Fruit fly (Drosophila melanogaster) whole organism, embryonic: ENCODE data around the gene CG45081.

Experiments
- Adf1 ChIP-seq: fragments of 200-800 bp; sonication (Bioruptor generic); IDR thresholded peaks from 2 replicates; pipeline ENCODE4 v1.3.6; 2022; ENCODE audit warnings: missing biosample characterization, missing genetic modification characterization
- Aef1 ChIP-seq: fragments of 200-800 bp; sonication (Bioruptor generic); IDR thresholded peaks from 3 replicates; pipeline ENCODE4 v1.3.6; 2022; ENCODE audit warnings: missing biosample characterization, missing genetic modification characterization
- Atf3 ChIP-seq: fragments of 200-800 bp; sonication (Bioruptor generic); optimal IDR thresholded peaks from 3 replicates; lab custom pipeline; 2016; ENCODE audit warnings: missing biosample characterization, missing genetic modification characterization
- CG10267 ChIP-seq: fragments of 200-800 bp; sonication (Bioruptor generic); optimal IDR thresholded peaks from 2 replicates; lab custom pipeline; 2018; ENCODE audit warnings: missing biosample characterization, mild to moderate bottlenecking, missing genetic modification characterization, moderate library complexity
- CG10462 ChIP-seq: fragments of 200-800 bp; sonication (Bioruptor generic); optimal IDR thresholded peaks from 2 replicates; lab custom pipeline; 2016; ENCODE audit warnings: missing biosample characterization, missing genetic modification characterization
- CG10654 ChIP-seq: fragments of 200-800 bp; sonication (Bioruptor generic); optimal IDR thresholded peaks from 2 replicates; lab custom pipeline; 2016; ENCODE audit warnings: missing biosample characterization, missing genetic modification characterization
- CG11093 ChIP-seq: fragments of 200-800 bp; sonication (Bioruptor generic); IDR thresholded peaks from 3 replicates; pipeline ENCODE4 v1.3.6; 2022; ENCODE audit warnings: missing biosample characterization, missing genetic modification characterization
- CG11247 ChIP-seq: fragments of 200-800 bp; sonication (Bioruptor generic); IDR thresholded peaks from 2 replicates; pipeline ENCODE4 v1.3.6; 2022; ENCODE audit warnings: missing biosample characterization, missing genetic modification characterization
- CG11398 ChIP-seq: fragments of 200-800 bp; sonication (Bioruptor generic); optimal IDR thresholded peaks from 2 replicates; lab custom pipeline; 2016; ENCODE audit warnings: missing biosample characterization, missing genetic modification characterization
- CG12744 ChIP-seq: fragments of 200-800 bp; sonication (Bioruptor generic); optimal IDR thresholded peaks from 2 replicates; lab custom pipeline; 2016; ENCODE audit warnings: missing biosample characterization, missing genetic modification characterization
- CG12769 ChIP-seq: fragments of 200-800 bp; sonication (Bioruptor generic); optimal IDR thresholded peaks from 2 replicates; lab custom pipeline; 2019; ENCODE audit warnings: missing biosample characterization, mild to moderate bottlenecking, missing genetic modification characterization, moderate library complexity
- CG13775 ChIP-seq: fragments of 200-800 bp; sonication (Bioruptor generic); optimal IDR thresholded peaks from 3 replicates; lab custom pipeline; 2017; ENCODE audit warnings: missing biosample characterization, mild to moderate bottlenecking, missing genetic modification characterization
- CG14860 ChIP-seq: fragments of 200-800 bp; sonication (Bioruptor generic); IDR thresholded peaks from 3 replicates; pipeline ENCODE4 v1.3.6; 2022; ENCODE audit warnings: missing biosample characterization, missing genetic modification characterization; ENCODE audit not compliant: partially characterized antibody
- CG17359 ChIP-seq: fragments of 200-800 bp; sonication (Bioruptor generic); optimal IDR thresholded peaks from 3 replicates; lab custom pipeline; 2018; ENCODE audit warnings: missing biosample characterization, mild to moderate bottlenecking, missing genetic modification characterization, moderate library complexity
- CG3847 ChIP-seq: fragments of 200-800 bp; sonication (Bioruptor generic); IDR thresholded peaks from 2 replicates; pipeline ENCODE4 v1.3.6; 2022; ENCODE audit warnings: missing biosample characterization, missing genetic modification characterization
- CG4360 ChIP-seq: fragments of 200-800 bp; sonication (Bioruptor generic); IDR thresholded peaks from 2 replicates; pipeline ENCODE4 v1.3.6; 2022; ENCODE audit warnings: missing biosample characterization, missing genetic modification characterization
- CG5245 ChIP-seq: fragments of 200-800 bp; sonication (Bioruptor generic); optimal IDR thresholded peaks from 3 replicates; lab custom pipeline; 2016; ENCODE audit warnings: missing biosample characterization, missing genetic modification characterization
- CG6683 ChIP-seq: fragments of 200-800 bp; sonication (Bioruptor generic); optimal IDR thresholded peaks from 2 replicates; lab custom pipeline; 2017; ENCODE audit warnings: missing biosample characterization, mild to moderate bottlenecking, missing genetic modification characterization, missing genetic modification reagents
- CG6765 ChIP-seq: fragments of 200-800 bp; sonication (Bioruptor generic); optimal IDR thresholded peaks from 3 replicates; lab custom pipeline; 2017; ENCODE audit warnings: missing biosample characterization, mild to moderate bottlenecking, missing genetic modification characterization
- CG8924 ChIP-seq: fragments of 200-800 bp; optimal IDR thresholded peaks from 3 replicates; lab custom pipeline; 2019; ENCODE audit warnings: missing biosample characterization, mild to moderate bottlenecking, missing genetic modification characterization, moderate library complexity
- CG9727 ChIP-seq: fragments of 200-800 bp; sonication (Bioruptor generic); optimal IDR thresholded peaks from 3 replicates; lab custom pipeline; 2017; ENCODE audit warnings: missing biosample characterization, mild to moderate bottlenecking, missing genetic modification characterization
- Camta ChIP-seq: fragments of 200-800 bp; sonication (Bioruptor generic); optimal IDR thresholded peaks from 2 replicates; lab custom pipeline; 2016; ENCODE audit warnings: missing biosample characterization, missing genetic modification characterization
- D19A ChIP-seq: fragments of 200-800 bp; optimal IDR thresholded peaks from 3 replicates; lab custom pipeline; 2019; ENCODE audit warnings: missing biosample characterization, mild to moderate bottlenecking, missing genetic modification characterization, moderate library complexity
- D19B ChIP-seq: fragments of 200-800 bp; sonication (Bioruptor generic); optimal IDR thresholded peaks from 2 replicates; lab custom pipeline; 2017; ENCODE audit warnings: missing biosample characterization, mild to moderate bottlenecking, missing genetic modification characterization
- H15 ChIP-seq: fragments of 200-800 bp; sonication (Bioruptor generic); IDR thresholded peaks from 3 replicates; pipeline ENCODE4 v1.3.6; 2022; ENCODE audit warnings: missing biosample characterization, missing genetic modification characterization
- HHEX ChIP-seq: fragments of 200-800 bp; sonication (Bioruptor generic); optimal IDR thresholded peaks from 3 replicates; lab custom pipeline; 2017; ENCODE audit warnings: missing biosample characterization, mild to moderate bottlenecking, missing genetic modification characterization, missing genetic modification reagents
- Hand ChIP-seq: fragments of 200-800 bp; sonication (Bioruptor generic); optimal IDR thresholded peaks from 2 replicates; lab custom pipeline; 2017; ENCODE audit warnings: mild to moderate bottlenecking, missing biosample characterization, missing genetic modification reagents, missing genetic modification characterization
- Hey ChIP-seq: fragments of 200-800 bp; sonication (Bioruptor generic); optimal IDR thresholded peaks from 3 replicates; lab custom pipeline; 2018; ENCODE audit warnings: missing biosample characterization, mild to moderate bottlenecking, missing genetic modification characterization
- Hmr ChIP-seq: fragments of 200-800 bp; sonication (Bioruptor generic); optimal IDR thresholded peaks from 3 replicates; lab custom pipeline; 2017; ENCODE audit warnings: mild to moderate bottlenecking, missing biosample characterization, missing genetic modification reagents, missing genetic modification characterization
- Max ChIP-seq: fragments of 200-800 bp; sonication (Bioruptor generic); optimal IDR thresholded peaks from 2 replicates; lab custom pipeline; 2016; ENCODE audit warnings: missing biosample characterization, mild to moderate bottlenecking, missing genetic modification characterization
- Pdp1 ChIP-seq, 2 experiments: fragments of 200-800 bp; sonication (Bioruptor generic); optimal IDR thresholded peaks; 3 replicates each; lab custom pipeline; 2016; ENCODE audit warnings: missing biosample characterization in 2 of 2, missing genetic modification characterization in 2 of 2, mild to moderate bottlenecking in 1 of 2, moderate library complexity in 1 of 2
- cas ChIP-seq: fragments of 200-800 bp; sonication (Bioruptor generic); IDR thresholded peaks from 2 replicates; pipeline ENCODE4 v1.3.6; 2022; ENCODE audit warnings: missing biosample characterization, missing genetic modification characterization
- dati ChIP-seq: fragments of 200-800 bp; sonication (Bioruptor generic); IDR thresholded peaks from 2 replicates; pipeline ENCODE4 v1.3.6; 2022; ENCODE audit warnings: missing biosample characterization, missing genetic modification characterization
- dmrt99B ChIP-seq: fragments of 200-800 bp; sonication (Bioruptor generic); optimal IDR thresholded peaks from 2 replicates; lab custom pipeline; 2018; ENCODE audit warnings: missing biosample characterization, mild to moderate bottlenecking, missing genetic modification characterization, moderate library complexity
- eve ChIP-seq, 2 experiments: fragments of >200 bp; optimal IDR thresholded peaks; 2 replicates each; lab custom pipeline; 2017; ENCODE audit warnings: missing biosample characterization in 2 of 2, missing genetic modification characterization in 2 of 2
- eyg ChIP-seq: fragments of 200-800 bp; sonication (Bioruptor generic); optimal IDR thresholded peaks from 3 replicates; lab custom pipeline; 2016; ENCODE audit warnings: missing biosample characterization, missing genetic modification characterization
- fd102C ChIP-seq: fragments of 200-800 bp; sonication (Bioruptor generic); optimal IDR thresholded peaks from 2 replicates; lab custom pipeline; 2018; ENCODE audit warnings: missing biosample characterization, mild to moderate bottlenecking, missing genetic modification characterization, moderate library complexity
- fd3F ChIP-seq: fragments of 200-800 bp; sonication (Bioruptor generic); optimal IDR thresholded peaks from 2 replicates; lab custom pipeline; 2018; ENCODE audit warnings: missing biosample characterization, mild to moderate bottlenecking, missing genetic modification characterization, moderate library complexity
- fd64A ChIP-seq: fragments of 200-800 bp; sonication (Bioruptor generic); optimal IDR thresholded peaks from 3 replicates; lab custom pipeline; 2018; ENCODE audit warnings: missing biosample characterization, mild to moderate bottlenecking, missing genetic modification characterization
- jing ChIP-seq: fragments of 200-800 bp; sonication (Bioruptor generic); optimal IDR thresholded peaks from 2 replicates; lab custom pipeline; 2018; ENCODE audit warnings: missing biosample characterization, mild to moderate bottlenecking, missing genetic modification characterization
- lilli ChIP-seq: fragments of 200-800 bp; sonication (Bioruptor generic); optimal IDR thresholded peaks from 3 replicates; lab custom pipeline; 2016; ENCODE audit warnings: missing biosample characterization, missing genetic modification characterization
- nerfin-2 ChIP-seq: fragments of 200-800 bp; sonication (Bioruptor generic); IDR thresholded peaks from 2 replicates; pipeline ENCODE4 v1.3.6; 2022; ENCODE audit warnings: missing biosample characterization, missing genetic modification characterization; ENCODE audit not compliant: partially characterized antibody
- nmo ChIP-seq: fragments of 200-800 bp; sonication (Bioruptor generic); optimal IDR thresholded peaks from 2 replicates; lab custom pipeline; 2018; ENCODE audit warnings: missing biosample characterization, mild to moderate bottlenecking, missing genetic modification characterization, moderate library complexity
- onecut ChIP-seq: fragments of 200-800 bp; sonication (Bioruptor generic); IDR thresholded peaks from 2 replicates; pipeline ENCODE4 v1.3.6; 2022; ENCODE audit warnings: missing biosample characterization, missing genetic modification characterization
- p53 ChIP-seq: fragments of 200-800 bp; sonication (Bioruptor generic); optimal IDR thresholded peaks from 2 replicates; lab custom pipeline; 2016; ENCODE audit warnings: missing biosample characterization, missing genetic modification characterization
- sr ChIP-seq: fragments of 200-800 bp; sonication (Bioruptor generic); IDR thresholded peaks from 3 replicates; pipeline ENCODE4 v1.3.6; 2022; ENCODE audit warnings: missing biosample characterization, missing genetic modification characterization
- ssp ChIP-seq: fragments of 200-800 bp; sonication (Bioruptor generic); IDR thresholded peaks from 2 replicates; pipeline ENCODE4 v1.3.6; 2022; ENCODE audit warnings: missing biosample characterization, missing genetic modification characterization
- stwl ChIP-seq: fragments of 200-800 bp; sonication (Bioruptor generic); optimal IDR thresholded peaks from 3 replicates; lab custom pipeline; 2018; ENCODE audit warnings: missing biosample characterization, mild to moderate bottlenecking, missing genetic modification characterization, moderate library complexity
- yki ChIP-seq: fragments of >200 bp; optimal IDR thresholded peaks from 3 replicates; lab custom pipeline; 2018
- zen ChIP-seq: fragments of 200-800 bp; sonication (Bioruptor generic); optimal IDR thresholded peaks from 3 replicates; lab custom pipeline; 2018; ENCODE audit warnings: missing biosample characterization, mild to moderate bottlenecking, missing genetic modification characterization, moderate library complexity

The CG45081 gene

dm6 chr3L:19254715-19255428, 11.0 kb upstream of the CG45081 start, which contains the start of the genes mRpL21 and rept (continued):
- peak; percentile 37 for TF ChIP-seq Camta (GFP tag; lab: Kevin White, UChicago)
- TF ChIP-seq CG10654: peak; percentile 17
- TF ChIP-seq nmo (GFP tag; lab: Kevin White, UChicago): peak; percentile 70
- no peak for TF ChIP-seq dati
- TF ChIP-seq Hey (tag; lab: Kevin White, UChicago): no peak
- peak; percentile 65 for TF ChIP-seq CG13775 (GFP tag; lab: Kevin White, UChicago)
- 0 out of 2 replicates have a peak, but pooled peaks have one; percentile 15 for TF ChIP-seq onecut (GFP tag; lab: Robert Waterston, UW)
- 0 out of 3 replicates have a peak, but pooled peaks have one; percentile 8 for TF ChIP-seq sr (GFP tag; lab: Robert Waterston, UW)
- peak; percentile 34 for TF ChIP-seq stwl (tag; lab: Kevin White, UChicago)
- TF ChIP-seq CG5245: peak; percentile 37
- no peak for TF ChIP-seq cas (GFP tag; lab: Robert Waterston, UW)
- no peak for TF ChIP-seq eve (GFP tag; optimal IDR thresholded peaks at IDR 0.05; lab: Kevin White, UChicago)
- peak; percentile 31 to 94 for TF ChIP-seq Pdp1 (GFP tag; optimal IDR thresholded peaks at IDR 0.05; lab: Kevin White, UChicago)
- TF ChIP-seq fd102C (GFP tag; lab: Kevin White, UChicago): no peak
- no peak for TF ChIP-seq fd64A (GFP tag; lab: Kevin White, UChicago)
- peak; percentile 45 for TF ChIP-seq zen (tag; lab: Kevin White, UChicago)
- no peak for TF ChIP-seq D19A (tag; lab: Kevin White, UChicago)
- TF ChIP-seq H15 (GFP tag; lab: Robert Waterston, UW): no peak
- TF ChIP-seq Hand (GFP tag; lab: Kevin White, UChicago): no peak
- no peak for TF ChIP-seq yki
- TF ChIP-seq CG12769: peak; percentile 68
- TF ChIP-seq Atf3: no peak
- TF ChIP-seq nerfin-2 (GFP tag; lab: Robert Waterston, UW): no peak
- TF ChIP-seq CG11247 (GFP tag; lab: Robert Waterston, UW): 0 out of 2 replicates have a peak, but pooled peaks have one; percentile 31
- peak; percentile 98 for TF ChIP-seq Max (GFP tag; lab: Kevin White, UChicago)
- no peak for TF ChIP-seq CG11093 (GFP tag; lab: Robert Waterston, UW)
- TF ChIP-seq jing: no peak
- TF ChIP-seq Hmr (GFP tag; lab: Kevin White, UChicago): peak; percentile 73
- TF ChIP-seq CG6765 (GFP tag; lab: Kevin White, UChicago): peak; percentile 16
- peak; percentile 42 for TF ChIP-seq CG8924
- TF ChIP-seq eyg (GFP tag; lab: Kevin White, UChicago): no peak
- peak; percentile 16 for TF ChIP-seq CG11398 (GFP tag; lab: Kevin White, UChicago)
- peak; percentile 15 for TF ChIP-seq HHEX (GFP tag; lab: Kevin White, UChicago)
- peak; percentile 73 for TF ChIP-seq CG3847 (GFP tag; lab: Robert Waterston, UW)
- peak; percentile 51 for TF ChIP-seq Adf1 (GFP tag; lab: Robert Waterston, UW)
- no peak for TF ChIP-seq CG14860
- TF ChIP-seq CG9727 (GFP tag; lab: Kevin White, UChicago): peak; percentile 46
- TF ChIP-seq p53: no peak
- TF ChIP-seq dmrt99B (tag; lab: Kevin White, UChicago): peak; percentile 39
- TF ChIP-seq fd3F: peak; percentile 32
- TF ChIP-seq Aef1 (GFP tag; lab: Robert Waterston, UW): 0 out of 3 replicates have a peak, but pooled peaks have one; percentile 13
- TF ChIP-seq D19B (GFP tag; lab: Kevin White, UChicago): no peak
- TF ChIP-seq ssp: no peak
- peak; percentile 53 for TF ChIP-seq CG10462
- TF ChIP-seq CG10267 (tag; lab: Kevin White, UChicago): peak; percentile 95
- no peak for TF ChIP-seq CG4360
- TF ChIP-seq CG17359 (tag; lab: Kevin White, UChicago): no peak
- TF ChIP-seq CG6683 (GFP tag; lab: Kevin White, UChicago): no peak
- TF ChIP-seq lilli (GFP tag; lab: Kevin White, UChicago): peak; percentile 80
- peak; percentile 65 for TF ChIP-seq CG12744 (GFP tag; lab: Kevin White, UChicago)
